Worm (Caenorhabditis elegans): ENCODE data around the gene algn-11.

algn-11 gene

DNA sequence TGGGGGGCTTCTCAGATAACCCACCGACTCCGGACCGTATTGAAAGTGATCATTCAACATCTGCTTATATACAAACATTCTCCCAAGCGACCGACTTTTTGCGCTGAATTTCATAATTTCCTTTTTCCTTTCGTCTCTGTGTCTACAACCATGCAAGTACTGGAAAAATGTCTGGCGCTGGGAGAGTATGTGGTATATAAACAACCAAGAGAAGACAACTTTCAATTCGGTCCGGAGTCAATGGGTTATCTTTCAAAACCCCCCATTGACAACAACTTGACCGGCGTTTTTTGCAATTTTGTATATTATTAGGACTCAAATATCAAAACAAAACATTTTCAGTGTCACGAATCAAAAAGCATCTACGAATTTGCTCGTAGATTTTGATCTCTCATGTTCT lies 11.9 kb downstream of the algn-11 start (continued):
- TF ChIP-seq lin-13 (GFP tag; optimal IDR thresholded peaks at IDR 0.05) (peak; percentile 56), php-3 (GFP tag; IDR thresholded peaks at IDR 0.05) (peak; percentile 70), ceh-82 (tag; optimal IDR thresholded peaks at IDR 0.05) (no peak), snpc-4 (tag; optimal IDR thresholded peaks at IDR 0.05) (peak; percentile 96), tag-97 (GFP tag; IDR thresholded peaks at IDR 0.05) (no peak), skn-1 (tag; optimal IDR thresholded peaks at IDR 0.05) (no peak), ztf-11 (tag; optimal IDR thresholded peaks at IDR 0.05) (no peak), ceh-32 (tag; optimal IDR thresholded peaks at IDR 0.05; ENCODE audit: poor library complexity) (no peak), mdt-29 (GFP tag; IDR thresholded peaks at IDR 0.05) (no peak), mes-2 (tag; optimal IDR thresholded peaks at IDR 0.05; ENCODE audit: poor library complexity, severe bottlenecking) (peak; percentile 59), madf-5 (GFP tag; IDR thresholded peaks at IDR 0.05) (no peak), nhr-76 (tag; optimal IDR thresholded peaks at IDR 0.05) (no peak), lin-1 (GFP tag; IDR thresholded peaks at IDR 0.05) (peak; percentile 84), nhr-77 (tag; optimal IDR thresholded peaks at IDR 0.05) (peak; percentile 90), R02D3.7 (tag; optimal IDR thresholded peaks at IDR 0.05) (no peak), Y105C5A.15 (GFP tag; IDR thresholded peaks at IDR 0.05) (no peak), mdl-1 (tag; optimal IDR thresholded peaks at IDR 0.05) (peak in 1 of 2 experiments; percentile 25), mep-1 (tag; optimal IDR thresholded peaks at IDR 0.05) (peak; percentile 83), zag-1 (tag; optimal IDR thresholded peaks at IDR 0.05) (no peak), daf-8 (GFP tag; IDR thresholded peaks at IDR 0.05) (no peak), zip-11 (GFP tag; IDR thresholded peaks at IDR 0.05) (no peak), vab-7 (GFP tag; IDR thresholded peaks at IDR 0.05) (peak; percentile 63), nhr-6 (tag; optimal IDR thresholded peaks at IDR 0.05) (no peak)

DNA sequence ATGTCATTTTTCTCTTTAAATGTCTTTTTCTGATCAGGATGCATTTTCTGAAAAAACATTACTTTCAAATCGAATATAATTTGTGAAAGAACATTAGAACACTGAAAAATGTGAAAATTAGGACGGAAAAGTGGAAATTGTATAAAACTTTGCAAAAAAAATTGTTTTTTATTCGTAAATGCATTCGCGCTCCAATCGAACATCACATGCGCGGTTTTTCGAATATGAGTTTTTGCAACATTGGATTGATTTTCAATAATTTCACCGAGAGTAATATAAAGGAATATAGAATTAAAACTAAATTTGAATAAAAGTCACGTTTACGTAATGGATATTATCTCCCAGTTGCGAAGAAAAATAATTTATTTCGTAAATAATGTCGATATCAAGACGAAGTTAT lies 13.1 kb downstream of the algn-11 start, which contains the start of the genes spot-1 and B0361.11:
Gene spot-1, minus strand, starts transcription at position 47 of the 400 bp plus-strand sequence.
Gene B0361.11, plus strand, starts transcription at position 372 of the 400 bp plus-strand sequence.
- TF ChIP-seq T20F7.1 (GFP tag; optimal IDR thresholded peaks at IDR 0.05) (peak; percentile 56), pha-4 (GFP tag; IDR thresholded peaks at IDR 0.05) (no peak), pha-4 (tag; optimal IDR thresholded peaks at IDR 0.05) (no peak), ceh-44 (GFP tag; IDR thresholded peaks at IDR 0.05) (no peak), spr-1 (tag; optimal IDR thresholded peaks at IDR 0.05) (no peak), daf-12 (tag; optimal IDR thresholded peaks at IDR 0.05) (no peak), nhr-28 (tag; optimal IDR thresholded peaks at IDR 0.05) (peak; percentile 20), daf-16 (GFP tag; optimal IDR thresholded peaks at IDR 0.05) (no peak), daf-16 (tag; optimal IDR thresholded peaks at IDR 0.05) (peak; percentile 28), snpc-4 (tag; optimal IDR thresholded peaks at IDR 0.05) (no peak), ceh-28 (tag; optimal IDR thresholded peaks at IDR 0.05) (no peak), snpc-1.2 (GFP tag; IDR thresholded peaks at IDR 0.05) (no peak), hlh-30 (tag; optimal IDR thresholded peaks at IDR 0.05; ENCODE audit: insufficient read depth) (peak; percentile 78), attf-4 (tag; optimal IDR thresholded peaks at IDR 0.05) (no peak), nhr-77 (tag; optimal IDR thresholded peaks at IDR 0.05) (peak; percentile 23), zip-2 (tag; optimal IDR thresholded peaks at IDR 0.05) (peak; percentile 3), lin-38 (GFP tag; IDR thresholded peaks at IDR 0.05) (peak; percentile 93), dve-1 (tag; optimal IDR thresholded peaks at IDR 0.05; ENCODE audit: insufficient read depth) (peak; percentile 52), fos-1 (tag; optimal IDR thresholded peaks at IDR 0.05) (no peak), hmg-1.1 (GFP tag; IDR thresholded peaks at IDR 0.05) (0 out of 2 replicates have a peak, but pooled peaks have one; percentile 9), zfp-3 (GFP tag; conservative IDR thresholded peaks at IDR 0.05) (no peak), nhr-42 (GFP tag; IDR thresholded peaks at IDR 0.05) (no peak), ceh-20 (GFP tag; IDR thresholded peaks at IDR 0.05) (no peak), ceh-82 (tag; optimal IDR thresholded peaks at IDR 0.05) (no peak), dpl-1 (GFP tag; optimal IDR thresholded peaks at IDR 0.05) (peak; percentile 96), mes-2 (tag; optimal IDR thresholded peaks at IDR 0.05; ENCODE audit: poor library complexity, severe bottlenecking) (peak; percentile 63), ceh-32 (tag; optimal IDR thresholded peaks at IDR 0.05; ENCODE audit: poor library complexity) (no peak), zip-11 (GFP tag; IDR thresholded peaks at IDR 0.05) (no peak), ces-1 (GFP tag; optimal IDR thresholded peaks at IDR 0.05) (no peak), nhr-6 (tag; optimal IDR thresholded peaks at IDR 0.05) (peak; percentile 81), mep-1 (tag; optimal IDR thresholded peaks at IDR 0.05) (peak; percentile 33), unc-62 (GFP tag; optimal IDR thresholded peaks at IDR 0.05 in 1 of 2) (peak in 1 of 2 experiments; percentile 30), unc-62 (tag; optimal IDR thresholded peaks at IDR 0.05) (no peak), F10B5.3 (tag; optimal IDR thresholded peaks at IDR 0.05) (no peak), lsy-2 (tag; optimal IDR thresholded peaks at IDR 0.05) (peak in 1 of 2 experiments; percentile 78), madf-5 (GFP tag; IDR thresholded peaks at IDR 0.05) (no peak)

Data from whole organism, L4 larva.